Fruit fly (Drosophila melanogaster) whole organism, embryonic: ENCODE data around the gene CG31038.

Experiments used
- Atf3 ChIP-seq: fragments of 200-800 bp; sonication (Bioruptor generic); optimal IDR thresholded peaks from 3 replicates; lab custom pipeline; 2016; ENCODE audit warnings: missing biosample characterization, missing genetic modification characterization
- C15 ChIP-seq: fragments of 200-800 bp; sonication (Bioruptor generic); IDR thresholded peaks from 3 replicates; pipeline ENCODE4 v1.3.6; 2022; ENCODE audit warnings: missing biosample characterization, missing genetic modification characterization
- CG11504 ChIP-seq: fragments of 200-800 bp; sonication (Bioruptor generic); optimal IDR thresholded peaks from 3 replicates; lab custom pipeline; 2019; ENCODE audit warnings: missing biosample characterization, mild to moderate bottlenecking, missing genetic modification characterization, moderate library complexity
- CG14050 ChIP-seq: fragments of 200-800 bp; sonication (Bioruptor generic); IDR thresholded peaks from 3 replicates; pipeline ENCODE4 v1.3.6; 2022; ENCODE audit warnings: missing biosample characterization, missing genetic modification characterization
- CG14441 ChIP-seq: fragments of 200-800 bp; sonication (Bioruptor generic); IDR thresholded peaks from 2 replicates; pipeline ENCODE4 v1.3.6; 2022; ENCODE audit warnings: missing biosample characterization, missing genetic modification characterization
- CG14860 ChIP-seq: fragments of 200-800 bp; sonication (Bioruptor generic); IDR thresholded peaks from 3 replicates; pipeline ENCODE4 v1.3.6; 2022; ENCODE audit warnings: missing biosample characterization, missing genetic modification characterization; ENCODE audit not compliant: partially characterized antibody
- CG16815 ChIP-seq: fragments of 200-800 bp; sonication (Bioruptor generic); optimal IDR thresholded peaks from 3 replicates; lab custom pipeline; 2017; ENCODE audit warnings: missing biosample characterization, mild to moderate bottlenecking, missing genetic modification characterization
- CG17328 ChIP-seq: fragments of 200-800 bp; sonication (Bioruptor generic); IDR thresholded peaks from 2 replicates; pipeline ENCODE4 v1.3.6; 2022; ENCODE audit warnings: missing biosample characterization, missing genetic modification characterization
- CG18599 ChIP-seq: fragments of 200-800 bp; sonication (Bioruptor generic); optimal IDR thresholded peaks from 3 replicates; lab custom pipeline; 2017; ENCODE audit warnings: missing biosample characterization, missing genetic modification characterization, mild to moderate bottlenecking, moderate library complexity, missing genetic modification reagents
- CG2129 ChIP-seq: fragments of 200-800 bp; sonication (Bioruptor generic); IDR thresholded peaks from 2 replicates; pipeline ENCODE4 v1.3.6; 2022; ENCODE audit warnings: missing biosample characterization, missing genetic modification characterization; ENCODE audit not compliant: partially characterized antibody
- CG4820 ChIP-seq: fragments of 200-800 bp; sonication (Bioruptor generic); optimal IDR thresholded peaks from 3 replicates; lab custom pipeline; 2016; ENCODE audit warnings: missing biosample characterization, missing genetic modification characterization
- CG6791 ChIP-seq: fragments of 200-800 bp; sonication (Bioruptor generic); IDR thresholded peaks from 3 replicates; pipeline ENCODE4 v1.3.6; 2022; ENCODE audit warnings: missing biosample characterization, missing genetic modification characterization; ENCODE audit not compliant: partially characterized antibody
- CG7372 ChIP-seq: fragments of 200-800 bp; sonication (Bioruptor generic); IDR thresholded peaks from 2 replicates; pipeline ENCODE4 v1.3.6; 2022; ENCODE audit warnings: missing biosample characterization, missing genetic modification characterization
- Fer3 ChIP-seq: fragments of 200-800 bp; sonication (Bioruptor generic); optimal IDR thresholded peaks from 2 replicates; lab custom pipeline; 2018; ENCODE audit warnings: missing biosample characterization, mild to moderate bottlenecking, missing genetic modification characterization, moderate library complexity
- Med ChIP-seq: fragments of 200-800 bp; sonication (Bioruptor generic); peaks from one replicate; lab custom pipeline; 2016; ENCODE audit warnings: missing biosample characterization, missing genetic modification characterization, mild to moderate bottlenecking, inconsistent platforms, moderate library complexity
- Neu2 ChIP-seq: fragments of 200-800 bp; sonication (Bioruptor generic); optimal IDR thresholded peaks from 3 replicates; lab custom pipeline; 2016; ENCODE audit warnings: missing biosample characterization, missing genetic modification characterization, borderline replicate concordance
- Xbp1 ChIP-seq: fragments of 200-800 bp; sonication (Bioruptor generic); optimal IDR thresholded peaks from 3 replicates; lab custom pipeline; 2016; ENCODE audit warnings: missing biosample characterization, mild to moderate bottlenecking, missing genetic modification characterization
- Xrp1 ChIP-seq: fragments of 200-800 bp; sonication (Bioruptor generic); IDR thresholded peaks from 2 replicates; pipeline ENCODE4 v1.3.6; 2022; ENCODE audit warnings: missing biosample characterization, missing genetic modification characterization
- bigmax ChIP-seq: fragments of 200-800 bp; sonication (Bioruptor generic); optimal IDR thresholded peaks from 2 replicates; lab custom pipeline; 2018; ENCODE audit warnings: missing biosample characterization, mild to moderate bottlenecking, missing genetic modification characterization
- br ChIP-seq: fragments of >200 bp; optimal IDR thresholded peaks from 2 replicates; lab custom pipeline; 2017
- disco-r ChIP-seq: fragments of 200-800 bp; sonication (Bioruptor generic); optimal IDR thresholded peaks from 2 replicates; lab custom pipeline; 2016; ENCODE audit warnings: missing biosample characterization, missing genetic modification characterization
- exex ChIP-seq: fragments of 200-800 bp; sonication (Bioruptor generic); optimal IDR thresholded peaks from 4 replicates; lab custom pipeline; 2018; ENCODE audit warnings: missing biosample characterization, mild to moderate bottlenecking, missing genetic modification characterization, moderate library complexity
- knrl ChIP-seq: fragments of 200-800 bp; sonication (Bioruptor generic); IDR thresholded peaks from 3 replicates; pipeline ENCODE4 v1.3.6; 2022; ENCODE audit warnings: missing biosample characterization, missing genetic modification characterization; ENCODE audit not compliant: partially characterized antibody
- mam ChIP-seq: fragments of 200-800 bp; sonication (Bioruptor generic); optimal IDR thresholded peaks from 3 replicates; lab custom pipeline; 2016; ENCODE audit warnings: missing biosample characterization, missing genetic modification characterization
- nerfin-1 ChIP-seq: fragments of 200-800 bp; sonication (Bioruptor generic); optimal IDR thresholded peaks from 3 replicates; lab custom pipeline; 2019; ENCODE audit warnings: missing biosample characterization, mild to moderate bottlenecking, missing genetic modification characterization, moderate library complexity
- otp ChIP-seq: fragments of 200-800 bp; sonication (Bioruptor generic); IDR thresholded peaks from 3 replicates; pipeline ENCODE4, ENCODE4 v1.3.6; 2022; ENCODE audit warnings: missing biosample characterization, missing genetic modification characterization
- pnt ChIP-seq: fragments of 200-800 bp; sonication (Bioruptor generic); optimal IDR thresholded peaks from 3 replicates; lab custom pipeline; 2016; ENCODE audit warnings: missing biosample characterization, missing genetic modification characterization
- pros ChIP-seq: fragments of 200-800 bp; sonication (Bioruptor generic); optimal IDR thresholded peaks from 3 replicates; lab custom pipeline; 2019; ENCODE audit warnings: missing biosample characterization, mild to moderate bottlenecking, missing genetic modification characterization, moderate library complexity
- pzg ChIP-seq: fragments of 200-800 bp; sonication (Bioruptor generic); optimal IDR thresholded peaks from 3 replicates; lab custom pipeline; 2018; ENCODE audit warnings: missing biosample characterization, mild to moderate bottlenecking, missing genetic modification characterization, moderate library complexity
- sug ChIP-seq: fragments of 200-800 bp; optimal IDR thresholded peaks from 2 replicates; lab custom pipeline; 2019; ENCODE audit warnings: missing biosample characterization, mild to moderate bottlenecking, missing genetic modification characterization, moderate library complexity
- toy ChIP-seq: fragments of 200-800 bp; sonication (Bioruptor generic); IDR thresholded peaks from 2 replicates; pipeline ENCODE4 v1.3.6; 2022; ENCODE audit warnings: missing biosample characterization, missing genetic modification characterization
- usp ChIP-seq: fragments of >200 bp; optimal IDR thresholded peaks from 2 replicates; lab custom pipeline; 2017; ENCODE audit warnings: missing biosample characterization, missing genetic modification characterization
- wor ChIP-seq: fragments of 200-800 bp; sonication (Bioruptor generic); IDR thresholded peaks from 2 replicates; pipeline ENCODE4 v1.3.6; 2022; ENCODE audit warnings: missing biosample characterization, missing genetic modification characterization

The CG31038 gene

dm6 chr3R:29907601-29908175, 30.8 kb downstream of the CG31038 start, which contains the start of gene CG31036 (continued):
- TF ChIP-seq pzg (GFP tag; lab: Kevin White, UChicago) (peak; percentile 20), knrl (GFP tag; lab: Robert Waterston, UW) (no peak)

dm6 chr3R:29914246-29914645, 37.4 kb downstream of the CG31038 start, which contains the start of gene Capa:
TSS of gene Capa (minus strand) at chr3R:29914346.
- TF ChIP-seq CG11504 (tag; lab: Kevin White, UChicago) (peak; percentile 80), disco-r (GFP tag; lab: Kevin White, UChicago) (no peak)

- TF ChIP-seq usp (GFP tag; lab: Kevin White, UChicago), result no peak
- TF ChIP-seq CG7372 (GFP tag; lab: Robert Waterston, UW), result no peak
- no peak for TF ChIP-seq CG14441 (GFP tag; lab: Robert Waterston, UW)
- TF ChIP-seq pnt (GFP tag; lab: Kevin White, UChicago), result no peak
- no peak for TF ChIP-seq CG16815 (GFP tag; lab: Kevin White, UChicago)
- no peak for TF ChIP-seq Xrp1 (GFP tag; lab: Robert Waterston, UW)
- no peak for TF ChIP-seq Neu2
- no peak for TF ChIP-seq mam (GFP tag; lab: Kevin White, UChicago)
- no peak for TF ChIP-seq CG4820
Observed at dm6 chr3R:29920189-29920588, 43.3 kb downstream of the CG31038 start, which contains the start of gene trp. TSS of gene trp (minus strand) at chr3R:29920289.

dm6 chr3R:29921916-29922315, 45.1 kb downstream of the CG31038 start, which contains the start of gene Jon99Ciii:
TSS of gene Jon99Ciii (plus strand) at chr3R:29922216.
- peak; percentile 45 for TF ChIP-seq exex (tag; lab: Kevin White, UChicago)

- TF ChIP-seq C15 (peak; percentile 41; the same call in 1 of the 3 replicates), CG14860 (GFP tag; lab: Robert Waterston, UW) (0 out of 3 replicates have a peak, but pooled peaks have one; percentile 20), exex (tag; lab: Kevin White, UChicago) (peak; percentile 28)
- TF ChIP-seq, all 482 proteins: peak for 3; not testable (repeated sequence) for 479
Observed at dm6 chr3R:29924515-29924914, 47.7 kb downstream of the CG31038 start, which contains the start of gene Jon99Cii. TSS of gene Jon99Cii (minus strand) at chr3R:29924615.

- TF ChIP-seq wor (GFP tag; lab: Robert Waterston, UW) (no peak), sug (tag; lab: Kevin White, UChicago) (peak; percentile 66), CG18599 (GFP tag; lab: Kevin White, UChicago) (no peak), otp (no peak), CG17328 (GFP tag; lab: Robert Waterston, UW) (no peak), exex (tag; lab: Kevin White, UChicago) (peak; percentile 45)
Observed at dm6 chr3R:29926089-29926488, 49.2 kb downstream of the CG31038 start, which contains the start of gene Jon99Ci. TSS of gene Jon99Ci (minus strand) at chr3R:29926189.

- no peak for TF ChIP-seq Atf3
- TF ChIP-seq bigmax (GFP tag; lab: Kevin White, UChicago), result no peak
- no peak for TF ChIP-seq CG14050 (GFP tag; lab: Robert Waterston, UW)
- no peak for TF ChIP-seq CG2129 (GFP tag; lab: Robert Waterston, UW)
- no peak for TF ChIP-seq Med (GFP tag; lab: Kevin White, UChicago)
- no peak for TF ChIP-seq CG6791
- TF ChIP-seq nerfin-1 (tag; lab: Kevin White, UChicago), result no peak
- TF ChIP-seq pros (GFP tag; lab: Kevin White, UChicago), result no peak
- no peak for TF ChIP-seq br
- TF ChIP-seq toy (GFP tag; lab: Robert Waterston, UW), result no peak
- TF ChIP-seq Fer3 (tag; lab: Kevin White, UChicago), result no peak
- no peak for TF ChIP-seq Xbp1 (GFP tag; lab: Kevin White, UChicago)
Observed at dm6 chr3R:29926955-29927354, 50.1 kb downstream of the CG31038 start, which contains the start of gene CG15522. TSS of gene CG15522 (plus strand) at chr3R:29927255.
